Fruit fly (Drosophila melanogaster) whole organism, embryonic: Measurements from ENCODE around the gene PGRP-LE.

Experiments used
- B-H2 ChIP-seq: fragments of 200-800 bp; sonication (Bioruptor generic); optimal IDR thresholded peaks from 2 replicates; lab custom pipeline; 2018; ENCODE audit warnings: missing biosample characterization, mild to moderate bottlenecking, missing genetic modification characterization
- CG15514 ChIP-seq: fragments of 200-800 bp; sonication (Bioruptor generic); optimal IDR thresholded peaks from 3 replicates; lab custom pipeline; 2017; ENCODE audit warnings: missing biosample characterization, missing genetic modification characterization, mild to moderate bottlenecking, moderate library complexity, missing genetic modification reagents
- CG17359 ChIP-seq: fragments of 200-800 bp; sonication (Bioruptor generic); optimal IDR thresholded peaks from 3 replicates; lab custom pipeline; 2018; ENCODE audit warnings: missing biosample characterization, mild to moderate bottlenecking, missing genetic modification characterization, moderate library complexity
- CG18599 ChIP-seq: fragments of 200-800 bp; sonication (Bioruptor generic); optimal IDR thresholded peaks from 3 replicates; lab custom pipeline; 2017; ENCODE audit warnings: missing biosample characterization, missing genetic modification characterization, mild to moderate bottlenecking, moderate library complexity, missing genetic modification reagents
- CG2120 ChIP-seq: fragments of 200-800 bp; sonication (Bioruptor generic); optimal IDR thresholded peaks from 3 replicates; lab custom pipeline; 2016; ENCODE audit warnings: missing biosample characterization, missing genetic modification characterization
- CG30020 ChIP-seq: fragments of 200-800 bp; optimal IDR thresholded peaks from 2 replicates; lab custom pipeline; 2019; ENCODE audit warnings: missing biosample characterization, mild to moderate bottlenecking, missing genetic modification characterization, moderate library complexity
- CG34422 ChIP-seq: fragments of 200-800 bp; sonication (Bioruptor generic); IDR thresholded peaks from 3 replicates; pipeline ENCODE4 v1.3.6; 2022; ENCODE audit warnings: missing biosample characterization, missing genetic modification characterization
- CG3995 ChIP-seq: fragments of 200-800 bp; sonication (Bioruptor generic); optimal IDR thresholded peaks from 3 replicates; lab custom pipeline; 2016; ENCODE audit warnings: missing biosample characterization, missing genetic modification characterization
- CG8388 ChIP-seq: fragments of 200-800 bp; sonication (Bioruptor generic); optimal IDR thresholded peaks from 2 replicates; lab custom pipeline; 2019; ENCODE audit warnings: missing biosample characterization, mild to moderate bottlenecking, missing genetic modification characterization, moderate library complexity
- D ChIP-seq, 2 experiments: fragments of 200-800 bp in 1 of 2; fragments of >200 bp in 1 of 2; sonication (Bioruptor generic) in 1 of 2; optimal IDR thresholded peaks; 2 replicates in 1 of 2; 3 replicates in 1 of 2; lab custom pipeline; 2017; ENCODE audit warnings: mild to moderate bottlenecking in 1 of 2, missing biosample characterization in 1 of 2, missing genetic modification characterization in 1 of 2, missing genetic modification reagents in 1 of 2
- D19B ChIP-seq: fragments of 200-800 bp; sonication (Bioruptor generic); optimal IDR thresholded peaks from 2 replicates; lab custom pipeline; 2017; ENCODE audit warnings: missing biosample characterization, mild to moderate bottlenecking, missing genetic modification characterization
- Dad ChIP-seq: fragments of 200-800 bp; sonication (Bioruptor generic); optimal IDR thresholded peaks from 3 replicates; lab custom pipeline; 2016; ENCODE audit warnings: missing biosample characterization, missing genetic modification characterization
- Ets97D ChIP-seq: fragments of 200-800 bp; sonication (Bioruptor generic); optimal IDR thresholded peaks from 3 replicates; lab custom pipeline; 2016; ENCODE audit warnings: missing biosample characterization, missing genetic modification characterization
- Fer3 ChIP-seq: fragments of 200-800 bp; sonication (Bioruptor generic); optimal IDR thresholded peaks from 2 replicates; lab custom pipeline; 2018; ENCODE audit warnings: missing biosample characterization, mild to moderate bottlenecking, missing genetic modification characterization, moderate library complexity
- HLHmδ ChIP-seq: fragments of 200-800 bp; sonication (Bioruptor generic); optimal IDR thresholded peaks from 2 replicates; lab custom pipeline; 2018; ENCODE audit warnings: missing biosample characterization, mild to moderate bottlenecking, missing genetic modification characterization, moderate library complexity
- Lhr ChIP-seq: fragments of 200-800 bp; sonication (Bioruptor generic); optimal IDR thresholded peaks from 3 replicates; lab custom pipeline; 2017; ENCODE audit warnings: mild to moderate bottlenecking, missing biosample characterization, missing genetic modification reagents, missing genetic modification characterization
- MESR4 ChIP-seq: fragments of 200-800 bp; sonication (Bioruptor generic); optimal IDR thresholded peaks from 2 replicates; lab custom pipeline; 2018; ENCODE audit warnings: missing biosample characterization, mild to moderate bottlenecking, missing genetic modification characterization, moderate library complexity
- Nf-YB ChIP-seq: fragments of 200-800 bp; sonication (Bioruptor generic); optimal IDR thresholded peaks from 3 replicates; lab custom pipeline; 2019; ENCODE audit warnings: missing biosample characterization, mild to moderate bottlenecking, missing genetic modification characterization, moderate library complexity
- Pdp1 ChIP-seq, 2 experiments: fragments of 200-800 bp; sonication (Bioruptor generic); optimal IDR thresholded peaks; 3 replicates each; lab custom pipeline; 2016; ENCODE audit warnings: missing biosample characterization in 2 of 2, missing genetic modification characterization in 2 of 2, mild to moderate bottlenecking in 1 of 2, moderate library complexity in 1 of 2
- Poxn ChIP-seq: fragments of 200-800 bp; sonication (Bioruptor generic); IDR thresholded peaks from 2 replicates; pipeline ENCODE4 v1.3.6; 2022; ENCODE audit warnings: missing biosample characterization, missing genetic modification characterization
- Spps ChIP-seq: fragments of 200-800 bp; sonication (Bioruptor generic); optimal IDR thresholded peaks from 2 replicates; lab custom pipeline; 2018; ENCODE audit warnings: missing biosample characterization, mild to moderate bottlenecking, missing genetic modification characterization
- Trl ChIP-seq, 3 experiments: fragments of >200 bp in 2 of 3; fragments of 200-800 bp in 1 of 3; sonication (Bioruptor generic) in 1 of 3; optimal IDR thresholded peaks; 2 replicates in 1 of 3; 3 replicates in 2 of 3; lab custom pipeline; 2016 to 2017; ENCODE audit warnings: missing biosample characterization in 1 of 3, missing genetic modification characterization in 1 of 3
- YL-1 ChIP-seq: fragments of 200-800 bp; sonication (Bioruptor generic); optimal IDR thresholded peaks from 3 replicates; lab custom pipeline; 2017; ENCODE audit warnings: missing biosample characterization, mild to moderate bottlenecking, missing genetic modification characterization
- ap ChIP-seq: fragments of 200-800 bp; sonication (Bioruptor generic); IDR thresholded peaks from 2 replicates; pipeline ENCODE4 v1.3.6; 2022; ENCODE audit warnings: missing biosample characterization, missing genetic modification characterization
- bbx ChIP-seq: fragments of 200-800 bp; sonication (Bioruptor generic); IDR thresholded peaks from 2 replicates; pipeline ENCODE4 v1.3.6; 2022; ENCODE audit warnings: missing biosample characterization, missing genetic modification characterization; ENCODE audit not compliant: partially characterized antibody
- btn ChIP-seq: fragments of 200-800 bp; sonication (Bioruptor generic); optimal IDR thresholded peaks from 2 replicates; lab custom pipeline; 2016; ENCODE audit warnings: missing biosample characterization, missing genetic modification characterization
- cg ChIP-seq: fragments of 200-800 bp; sonication (Bioruptor generic); optimal IDR thresholded peaks from 3 replicates; lab custom pipeline; 2019; ENCODE audit warnings: missing biosample characterization, mild to moderate bottlenecking, missing genetic modification characterization, moderate library complexity
- crol ChIP-seq: fragments of 200-800 bp; sonication (Bioruptor generic); IDR thresholded peaks from 2 replicates; pipeline ENCODE4 v1.3.6; 2022; ENCODE audit warnings: missing biosample characterization, missing genetic modification characterization
- dimm ChIP-seq: fragments of 200-800 bp; sonication (Bioruptor generic); IDR thresholded peaks from 2 replicates; pipeline ENCODE4 v1.3.6; 2022; ENCODE audit warnings: missing biosample characterization, missing genetic modification characterization
- emc ChIP-seq: fragments of 200-800 bp; sonication (Bioruptor generic); optimal IDR thresholded peaks from 2 replicates; lab custom pipeline; 2016; ENCODE audit warnings: missing biosample characterization, missing genetic modification characterization
- ewg ChIP-seq: fragments of 200-800 bp; sonication (Bioruptor generic); optimal IDR thresholded peaks from 3 replicates; lab custom pipeline; 2017; ENCODE audit warnings: mild to moderate bottlenecking, missing biosample characterization, missing genetic modification reagents, missing genetic modification characterization
- gfzf ChIP-seq: fragments of 200-800 bp; sonication (Bioruptor generic); optimal IDR thresholded peaks from 2 replicates; lab custom pipeline; 2016; ENCODE audit warnings: missing biosample characterization, mild to moderate bottlenecking, missing genetic modification characterization, moderate library complexity
- grn ChIP-seq: fragments of 200-800 bp; sonication (Bioruptor generic); optimal IDR thresholded peaks from 3 replicates; lab custom pipeline; 2017; ENCODE audit warnings: missing biosample characterization, missing genetic modification characterization
- hbn ChIP-seq: fragments of 200-800 bp; sonication (Bioruptor generic); IDR thresholded peaks from 2 replicates; pipeline ENCODE4 v1.3.6; 2022; ENCODE audit warnings: missing biosample characterization, missing genetic modification characterization; ENCODE audit not compliant: partially characterized antibody
- kay ChIP-seq: fragments of 200-800 bp; sonication (Bioruptor generic); optimal IDR thresholded peaks from 2 replicates; lab custom pipeline; 2016; ENCODE audit warnings: missing biosample characterization, missing genetic modification characterization
- kni ChIP-seq: fragments of 200-800 bp; sonication (Bioruptor generic); optimal IDR thresholded peaks from 3 replicates; lab custom pipeline; 2017; ENCODE audit warnings: mild to moderate bottlenecking, missing biosample characterization, missing genetic modification reagents, missing genetic modification characterization
- lbe ChIP-seq: fragments of 200-800 bp; sonication (Bioruptor generic); optimal IDR thresholded peaks from 2 replicates; lab custom pipeline; 2016; ENCODE audit warnings: missing biosample characterization, mild to moderate bottlenecking, missing genetic modification characterization
- nom ChIP-seq: fragments of 200-800 bp; sonication (Bioruptor generic); optimal IDR thresholded peaks from 2 replicates; lab custom pipeline; 2017; ENCODE audit warnings: missing biosample characterization, missing genetic modification characterization, mild to moderate bottlenecking, moderate library complexity, missing genetic modification reagents
- phol ChIP-seq: fragments of 200-800 bp; sonication (Bioruptor generic); optimal IDR thresholded peaks from 3 replicates; lab custom pipeline; 2018; ENCODE audit warnings: missing biosample characterization, mild to moderate bottlenecking, missing genetic modification characterization, moderate library complexity
- prd ChIP-seq, 3 experiments: fragments of >200 bp in 2 of 3; fragments of 200-800 bp in 1 of 3; sonication (Bioruptor generic) in 1 of 3; optimal IDR thresholded peaks in 2 of 3; IDR thresholded peaks in 1 of 3; 2 replicates in 2 of 3; 3 replicates in 1 of 3; pipeline versions ENCODE4 v1.3.6 to Lab custom; 2017 to 2022; ENCODE audit warnings: missing biosample characterization in 1 of 3, missing genetic modification characterization in 1 of 3
- sens ChIP-seq: fragments of 200-800 bp; sonication (Bioruptor generic); peaks from one replicate; lab custom pipeline; 2016; ENCODE audit warnings: missing biosample characterization, missing genetic modification characterization
- sens-2 ChIP-seq: fragments of 200-800 bp; sonication (Bioruptor generic); IDR thresholded peaks from 2 replicates; pipeline ENCODE4 v1.3.6; 2022; ENCODE audit warnings: missing biosample characterization, missing genetic modification characterization
- sima ChIP-seq: fragments of 200-800 bp; sonication (Bioruptor generic); optimal IDR thresholded peaks from 2 replicates; lab custom pipeline; 2016; ENCODE audit warnings: missing biosample characterization, missing genetic modification characterization
- sqz ChIP-seq: fragments of 200-800 bp; sonication (Bioruptor generic); optimal IDR thresholded peaks from 3 replicates; lab custom pipeline; 2018; ENCODE audit warnings: missing biosample characterization, mild to moderate bottlenecking, missing genetic modification characterization
- stwl ChIP-seq: fragments of 200-800 bp; sonication (Bioruptor generic); optimal IDR thresholded peaks from 3 replicates; lab custom pipeline; 2018; ENCODE audit warnings: missing biosample characterization, mild to moderate bottlenecking, missing genetic modification characterization, moderate library complexity
- trem ChIP-seq: fragments of 200-800 bp; optimal IDR thresholded peaks from 3 replicates; lab custom pipeline; 2019; ENCODE audit warnings: missing biosample characterization, mild to moderate bottlenecking, missing genetic modification characterization, moderate library complexity
- vfl ChIP-seq: fragments of 200-800 bp; sonication (Bioruptor generic); optimal IDR thresholded peaks from 2 replicates; lab custom pipeline; 2016; ENCODE audit warnings: missing biosample characterization, missing genetic modification characterization
- yki ChIP-seq: fragments of >200 bp; optimal IDR thresholded peaks from 3 replicates; lab custom pipeline; 2018

PGRP-LE gene

dm6 chrX:15835393-15835792 is 31.7 kb upstream of the PGRP-LE start, which contains the start of gene Chc (continued):
- TF ChIP-seq ap: no peak
- peak; percentile 57 for TF ChIP-seq sens (GFP tag; lab: Kevin White, UChicago)
- TF ChIP-seq CG3995: peak; percentile 90
- TF ChIP-seq prd (optimal IDR thresholded peaks at IDR 0.05; lab: Kevin White, UChicago): no peak
- no peak for TF ChIP-seq prd (GFP tag; IDR thresholded peaks at IDR 0.05; lab: Robert Waterston, UW)
- TF ChIP-seq grn (GFP tag; lab: Kevin White, UChicago): no peak
- TF ChIP-seq bbx (GFP tag; lab: Robert Waterston, UW): peak; percentile 99
- no peak for TF ChIP-seq sima
- peak; percentile 37 for TF ChIP-seq gfzf (GFP tag; lab: Kevin White, UChicago)
- TF ChIP-seq dimm (GFP tag; lab: Robert Waterston, UW): no peak
- no peak for TF ChIP-seq Poxn
- TF ChIP-seq CG17359 (tag; lab: Kevin White, UChicago): no peak
- peak; percentile 21 for TF ChIP-seq CG2120
- TF ChIP-seq Dad: no peak
- TF ChIP-seq btn: no peak
- TF ChIP-seq B-H2 (GFP tag; lab: Kevin White, UChicago): no peak
- TF ChIP-seq kni (GFP tag; lab: Kevin White, UChicago): no peak
- no peak for TF ChIP-seq emc
- TF ChIP-seq Fer3 (tag; lab: Kevin White, UChicago): no peak
- no peak for TF ChIP-seq vfl (GFP tag; lab: Kevin White, UChicago)
- peak; percentile 68 for TF ChIP-seq CG30020 (tag; lab: Kevin White, UChicago)
- peak in 1 of 2 experiments; percentile 94 for TF ChIP-seq Pdp1 (GFP tag; optimal IDR thresholded peaks at IDR 0.05; lab: Kevin White, UChicago)
- TF ChIP-seq CG15514 (GFP tag; lab: Kevin White, UChicago): peak; percentile 43
- TF ChIP-seq sens-2 (GFP tag; lab: Robert Waterston, UW): no peak
- no peak for TF ChIP-seq sqz (GFP tag; lab: Kevin White, UChicago)
- peak; percentile 30 for TF ChIP-seq Ets97D (GFP tag; lab: Kevin White, UChicago)
- TF ChIP-seq CG8388 (GFP tag; lab: Kevin White, UChicago): no peak
- peak; percentile 60 for TF ChIP-seq stwl (tag; lab: Kevin White, UChicago)

- peak; percentile 45 for TF ChIP-seq D (optimal IDR thresholded peaks at IDR 0.05; lab: Kevin White, UChicago)
- TF ChIP-seq D (GFP tag; optimal IDR thresholded peaks at IDR 0.05; lab: Kevin White, UChicago): no peak
- TF ChIP-seq phol: peak; percentile 92
- TF ChIP-seq YL-1: peak; percentile 44
- TF ChIP-seq Nf-YB: peak; percentile 16
- TF ChIP-seq kay (GFP tag; lab: Kevin White, UChicago): peak; percentile 81
- TF ChIP-seq Trl (optimal IDR thresholded peaks at IDR 0.05; lab: Kevin White, UChicago): peak; percentile 89 to 96
- peak; percentile 5 for TF ChIP-seq Trl (GFP tag; optimal IDR thresholded peaks at IDR 0.05; lab: Kevin White, UChicago)
- no peak for TF ChIP-seq HLHmδ (GFP tag; lab: Kevin White, UChicago)
- peak; percentile 39; the same call in 1 of the 2 replicates for TF ChIP-seq hbn
- no peak for TF ChIP-seq trem (tag; lab: Kevin White, UChicago)
- TF ChIP-seq Lhr: no peak
- TF ChIP-seq CG18599 (GFP tag; lab: Kevin White, UChicago): no peak
- TF ChIP-seq crol (GFP tag; lab: Robert Waterston, UW): 0 out of 2 replicates have a peak, but pooled peaks have one; percentile 9
- no peak for TF ChIP-seq Spps (tag; lab: Kevin White, UChicago)
- peak; percentile 95 for TF ChIP-seq cg (GFP tag; lab: Kevin White, UChicago)
- TF ChIP-seq CG34422: peak; percentile 18; the same call in 1 of the 3 replicates
- peak; percentile 60 for TF ChIP-seq MESR4
- peak; percentile 0 for TF ChIP-seq CG15514 (GFP tag; lab: Kevin White, UChicago)
- peak; percentile 9 for TF ChIP-seq ewg (GFP tag; lab: Kevin White, UChicago)
- peak; percentile 50 for TF ChIP-seq sens (GFP tag; lab: Kevin White, UChicago)
- TF ChIP-seq D19B (GFP tag; lab: Kevin White, UChicago): peak; percentile 55
- peak; percentile 52 for TF ChIP-seq lbe (GFP tag; lab: Kevin White, UChicago)
- peak; percentile 28 for TF ChIP-seq yki
- peak; percentile 57 for TF ChIP-seq nom (GFP tag; lab: Kevin White, UChicago)
These were observed 31.0 kb upstream of the PGRP-LE start for dm6 chrX:15834594-15835236.
